Worm (Caenorhabditis elegans) whole organism, L1 larva: ENCODE measurements around the gene T15H9.5.
A peak's percentile ranks its signal among the peaks of the same experiment; 100 is the strongest.

ENCODE experiments used
- C04F5.9 ChIP-seq: sonication (generic microtip); optimal IDR thresholded peaks from 2 replicates; lab custom pipeline; 2016; ENCODE audit warnings: missing genetic modification characterization, missing compliant biosample characterization
- Y116A8C.19 ChIP-seq: sonication (generic microtip); optimal IDR thresholded peaks from 2 replicates; lab custom pipeline; 2016; ENCODE audit warnings: missing compliant biosample characterization, missing genetic modification characterization, borderline replicate concordance
- aha-1 ChIP-seq: fragments of 150-350 bp; optimal IDR thresholded peaks from 2 replicates; lab custom pipeline; 2014; ENCODE audit warnings: missing biosample characterization, missing genetic modification characterization
- aly-2 ChIP-seq: fragments of 150-350 bp; optimal IDR thresholded peaks from 2 replicates; lab custom pipeline; 2014; ENCODE audit warnings: missing biosample characterization, missing genetic modification characterization
- blmp-1 ChIP-seq: fragments of 150-350 bp; optimal IDR thresholded peaks from 2 replicates; lab custom pipeline; 2014; ENCODE audit warnings: missing biosample characterization, missing genetic modification characterization
- ceh-63 ChIP-seq: fragments of 200-800 bp; sonication (Bioruptor generic); optimal IDR thresholded peaks from 2 replicates; lab custom pipeline; 2018; ENCODE audit warnings: mild to moderate bottlenecking, missing genetic modification characterization, missing compliant biosample characterization
- ceh-82 ChIP-seq, 3 experiments: fragments of 150-350 bp in 1 of 3; sonication (generic microtip) in 2 of 3; optimal IDR thresholded peaks; 2 replicates each; lab custom pipeline; 2014 to 2017; ENCODE audit warnings: missing biosample characterization in 3 of 3, missing genetic modification characterization in 3 of 3
- ceh-88 ChIP-seq: fragments of 200-800 bp; sonication (Bioruptor generic); IDR thresholded peaks from 2 replicates; pipeline ENCODE4 v1.3.6; 2022; ENCODE audit warnings: missing genetic modification characterization, missing compliant biosample characterization
- ceh-90 ChIP-seq: sonication (generic microtip); optimal IDR thresholded peaks from 2 replicates; lab custom pipeline; 2016; ENCODE audit warnings: missing genetic modification characterization, missing compliant biosample characterization
- dpl-1 ChIP-seq, 3 experiments: fragments of 150-350 bp in 2 of 3; sonication (generic microtip) in 1 of 3; optimal IDR thresholded peaks; 2 replicates each; lab custom pipeline; 2014 to 2017; ENCODE audit warnings: missing biosample characterization in 3 of 3, missing genetic modification characterization in 3 of 3, missing genetic modification reagents in 3 of 3
- dsc-1 ChIP-seq: sonication (generic microtip); optimal IDR thresholded peaks from 2 replicates; lab custom pipeline; 2016; ENCODE audit warnings: mild to moderate bottlenecking, missing genetic modification characterization, missing compliant biosample characterization
- efl-1 ChIP-seq, 4 experiments: fragments of 150-350 bp; optimal IDR thresholded peaks in 3 of 4; peaks in 1 of 4; 1 replicate in 1 of 4; 2 replicates in 3 of 4; lab custom pipeline; 2014; ENCODE audit warnings: missing biosample characterization in 2 of 4, missing genetic modification characterization in 2 of 4, missing genetic modification reagents in 2 of 4
- efl-3 ChIP-seq: fragments of 200-800 bp; sonication (Bioruptor generic); optimal IDR thresholded peaks from 2 replicates; lab custom pipeline; 2018; ENCODE audit warnings: mild to moderate bottlenecking, missing genetic modification characterization, missing compliant biosample characterization
- egl-13 ChIP-seq: sonication (generic microtip); optimal IDR thresholded peaks from 2 replicates; lab custom pipeline; 2016; ENCODE audit warnings: missing genotype, missing genetic modification reagents, missing genetic modification characterization, missing compliant biosample characterization
- fkh-4 ChIP-seq: sonication (generic microtip); optimal IDR thresholded peaks from 2 replicates; lab custom pipeline; 2016; ENCODE audit warnings: missing compliant biosample characterization, missing genetic modification characterization, borderline replicate concordance
- fkh-8 ChIP-seq: sonication (generic microtip); optimal IDR thresholded peaks from 2 replicates; lab custom pipeline; 2016; ENCODE audit warnings: mild to moderate bottlenecking, missing genetic modification characterization, missing compliant biosample characterization
- fos-1 ChIP-seq: fragments of 150-350 bp; optimal IDR thresholded peaks from 2 replicates; lab custom pipeline; 2014; ENCODE audit warnings: missing biosample characterization, missing genetic modification characterization
- irx-1 ChIP-seq: sonication (generic microtip); optimal IDR thresholded peaks from 2 replicates; lab custom pipeline; 2016; ENCODE audit warnings: missing genetic modification characterization, missing compliant biosample characterization
- isw-1 ChIP-seq: fragments of 200-800 bp; sonication (Bioruptor generic); IDR thresholded peaks from 2 replicates; pipeline ENCODE4 v1.3.6; 2022; ENCODE audit warnings: missing genetic modification characterization, missing compliant biosample characterization
- lin-14 ChIP-seq: fragments of 200-800 bp; sonication (Bioruptor generic); optimal IDR thresholded peaks from 2 replicates; lab custom pipeline; 2018; ENCODE audit warnings: mild to moderate bottlenecking, missing genetic modification characterization, moderate library complexity, missing compliant biosample characterization
- lin-15B ChIP-seq: fragments of 150-350 bp; sonication (generic microtip); optimal IDR thresholded peaks from 3 replicates; lab custom pipeline; 2014; ENCODE audit warnings: missing biosample characterization, missing genetic modification characterization
- lin-35 ChIP-seq, 2 experiments: fragments of 150-350 bp; optimal IDR thresholded peaks; 2 replicates each; lab custom pipeline; 2014; ENCODE audit warnings: missing biosample characterization in 2 of 2, missing genetic modification characterization in 2 of 2, missing genetic modification reagents in 2 of 2
- lin-39 ChIP-seq: fragments of 150-350 bp; optimal IDR thresholded peaks from 2 replicates; lab custom pipeline; 2014; ENCODE audit warnings: missing biosample characterization, missing genetic modification reagents, missing genetic modification characterization
- lir-3 ChIP-seq: sonication (generic microtip); optimal IDR thresholded peaks from 2 replicates; lab custom pipeline; 2016; ENCODE audit warnings: mild to moderate bottlenecking, missing genetic modification characterization, moderate library complexity, missing compliant biosample characterization; ENCODE audit not compliant: poor library complexity
- lsy-2 ChIP-seq, 2 experiments: fragments of 150-350 bp; optimal IDR thresholded peaks; 2 replicates each; lab custom pipeline; 2014; ENCODE audit warnings: missing biosample characterization in 2 of 2, missing genetic modification characterization in 2 of 2
- mab-9 ChIP-seq: fragments of 200-800 bp; sonication (Bioruptor generic); IDR thresholded peaks from 2 replicates; pipeline ENCODE4 v1.3.6; 2022; ENCODE audit warnings: missing genetic modification reagents, missing genetic modification characterization, missing compliant biosample characterization
- mdl-1 ChIP-seq, 2 experiments: fragments of 150-350 bp; optimal IDR thresholded peaks; 2 replicates each; lab custom pipeline; 2014 to 2017; ENCODE audit warnings: missing biosample characterization in 2 of 2, missing genetic modification characterization in 2 of 2, inconsistent platforms in 1 of 2
- mep-1 ChIP-seq: fragments of 150-350 bp; optimal IDR thresholded peaks from 2 replicates; lab custom pipeline; 2014; ENCODE audit warnings: missing biosample characterization, missing genetic modification characterization
- nhr-11 ChIP-seq: fragments of 150-350 bp; optimal IDR thresholded peaks from 2 replicates; lab custom pipeline; 2014; ENCODE audit warnings: missing biosample characterization, missing genetic modification characterization
- nhr-71 ChIP-seq: sonication (generic microtip); optimal IDR thresholded peaks from 2 replicates; lab custom pipeline; 2016; ENCODE audit warnings: mild to moderate bottlenecking, missing genetic modification characterization, moderate library complexity, missing compliant biosample characterization
- nhr-76 ChIP-seq: sonication (generic microtip); optimal IDR thresholded peaks from 2 replicates; lab custom pipeline; 2017; ENCODE audit warnings: missing biosample characterization, missing genetic modification characterization
- nhr-77 ChIP-seq: fragments of 150-350 bp; optimal IDR thresholded peaks from 2 replicates; lab custom pipeline; 2014; ENCODE audit warnings: missing biosample characterization, missing genetic modification characterization
- nhr-84 ChIP-seq: sonication (generic microtip); optimal IDR thresholded peaks from 2 replicates; lab custom pipeline; 2017; ENCODE audit warnings: missing biosample characterization, missing genetic modification characterization
- pqm-1 ChIP-seq: sonication (generic microtip); optimal IDR thresholded peaks from 3 replicates; lab custom pipeline; 2017; ENCODE audit warnings: missing biosample characterization, missing genetic modification characterization
- rnt-1 ChIP-seq: sonication (generic microtip); optimal IDR thresholded peaks from 2 replicates; lab custom pipeline; 2016; ENCODE audit warnings: mild to moderate bottlenecking, missing genetic modification characterization, moderate library complexity, missing compliant biosample characterization
- skn-1 ChIP-seq: fragments of 150-350 bp; optimal IDR thresholded peaks from 2 replicates; lab custom pipeline; 2014; ENCODE audit warnings: missing biosample characterization, missing genetic modification characterization
- snu-23 ChIP-seq: sonication (generic microtip); optimal IDR thresholded peaks from 2 replicates; lab custom pipeline; 2016; ENCODE audit warnings: missing genetic modification characterization, missing compliant biosample characterization
- sox-4 ChIP-seq: sonication (generic microtip); optimal IDR thresholded peaks from 2 replicates; lab custom pipeline; 2016; ENCODE audit warnings: missing genetic modification characterization, missing compliant biosample characterization
- sptf-1 ChIP-seq: fragments of 150-350 bp; optimal IDR thresholded peaks from 2 replicates; lab custom pipeline; 2014; ENCODE audit warnings: missing biosample characterization, missing genetic modification characterization
- sup-37 ChIP-seq: fragments of 200-800 bp; sonication (Bioruptor generic); optimal IDR thresholded peaks from 2 replicates; lab custom pipeline; 2018; ENCODE audit warnings: mild to moderate bottlenecking, missing genetic modification characterization, missing compliant biosample characterization
- tbx-2 ChIP-seq: sonication (generic microtip); optimal IDR thresholded peaks from 2 replicates; lab custom pipeline; 2016; ENCODE audit warnings: missing genetic modification characterization, missing compliant biosample characterization
- tlp-1 ChIP-seq: fragments of 150-350 bp; optimal IDR thresholded peaks from 2 replicates; lab custom pipeline; 2014; ENCODE audit warnings: missing biosample characterization, missing genetic modification characterization
- unc-30 ChIP-seq: sonication (generic microtip); optimal IDR thresholded peaks from 2 replicates; lab custom pipeline; 2017; ENCODE audit warnings: missing biosample characterization, missing genetic modification characterization
- unc-86 ChIP-seq: sonication (generic microtip); optimal IDR thresholded peaks from 2 replicates; lab custom pipeline; 2016; ENCODE audit warnings: missing genetic modification characterization, missing compliant biosample characterization
- unc-98 ChIP-seq: fragments of 200-800 bp; sonication (Bioruptor generic); IDR thresholded peaks from 2 replicates; pipeline ENCODE4 v1.3.6; 2022; ENCODE audit warnings: missing genetic modification characterization, missing compliant biosample characterization
- vab-15 ChIP-seq: sonication (generic microtip); optimal IDR thresholded peaks from 2 replicates; lab custom pipeline; 2017; ENCODE audit warnings: missing genotype, mild to moderate bottlenecking, missing genetic modification characterization, missing compliant biosample characterization
- zag-1 ChIP-seq: fragments of 150-350 bp; optimal IDR thresholded peaks from 2 replicates; lab custom pipeline; 2014; ENCODE audit warnings: missing biosample characterization, missing genetic modification characterization
- zip-4 ChIP-seq: fragments of 200-800 bp; sonication (Bioruptor generic); optimal IDR thresholded peaks from 2 replicates; lab custom pipeline; 2018; ENCODE audit warnings: mild to moderate bottlenecking, missing genetic modification characterization, moderate library complexity, missing compliant biosample characterization
- ztf-11 ChIP-seq, 2 experiments: sonication (generic microtip); optimal IDR thresholded peaks; 2 replicates each; lab custom pipeline; 2016 to 2017; ENCODE audit warnings: missing genetic modification characterization in 2 of 2, missing biosample characterization in 1 of 2, missing compliant biosample characterization in 1 of 2
- ztf-4 ChIP-seq: fragments of 150-350 bp; optimal IDR thresholded peaks from 2 replicates; lab custom pipeline; 2014; ENCODE audit warnings: missing biosample characterization, missing genetic modification characterization

Gene T15H9.5

ce11 chrII:9566045-9566444 lies 45.2 kb downstream of the T15H9.5 start (continued):
- TF ChIP-seq mab-9 (GFP tag; lab: Robert Waterston, UW) = no peak
- peak; percentile 6 to 53 for TF ChIP-seq lsy-2 (tag; optimal IDR thresholded peaks at IDR 0.05; lab: Kevin White, UChicago)
- TF ChIP-seq ztf-11 (tag; optimal IDR thresholded peaks at IDR 0.05; lab: Kevin White, UChicago) = no peak
- no peak for TF ChIP-seq ceh-90 (tag; lab: Kevin White, UChicago)
- TF ChIP-seq aly-2 = no peak
- TF ChIP-seq ceh-63 (GFP tag; lab: Kevin White, UChicago) = no peak
- no peak for TF ChIP-seq isw-1 (GFP tag; lab: Robert Waterston, UW)
- no peak for TF ChIP-seq irx-1 (tag; lab: Kevin White, UChicago)
- no peak for TF ChIP-seq Y116A8C.19
- TF ChIP-seq nhr-11 (tag; lab: Kevin White, UChicago) = no peak
- no peak for TF ChIP-seq unc-30
- TF ChIP-seq sup-37 (GFP tag; lab: Kevin White, UChicago) = no peak
- TF ChIP-seq fkh-4 = no peak
- no peak for TF ChIP-seq lir-3 (tag; lab: Kevin White, UChicago)
- no peak for TF ChIP-seq unc-98 (GFP tag; lab: Robert Waterston, UW)
- TF ChIP-seq nhr-71 (tag; lab: Kevin White, UChicago) = peak; percentile 55
- peak; percentile 50 for TF ChIP-seq lin-14 (GFP tag; lab: Kevin White, UChicago)
- no peak for TF ChIP-seq unc-86 (tag; lab: Kevin White, UChicago)
- no peak for TF ChIP-seq blmp-1 (tag; lab: Kevin White, UChicago)
- TF ChIP-seq ztf-4 = no peak
- peak; percentile 17 for TF ChIP-seq nhr-77 (tag; lab: Kevin White, UChicago)
- peak; percentile 11 to 54 for TF ChIP-seq lin-35 (GFP tag; optimal IDR thresholded peaks at IDR 0.05; lab: Kevin White, UChicago)
- no peak for TF ChIP-seq zip-4 (GFP tag; lab: Kevin White, UChicago)
- no peak for TF ChIP-seq lin-39 (tag; lab: Kevin White, UChicago)
- peak; percentile 53 for TF ChIP-seq snu-23 (GFP tag; lab: Kevin White, UChicago)

ce11 chrII:9560895-9561294 lies 50.4 kb downstream of the T15H9.5 start:
- TF ChIP-seq fkh-4 (no peak), skn-1 (no peak), pqm-1 (tag; lab: Kevin White, UChicago) (no peak), efl-3 (GFP tag; lab: Kevin White, UChicago) (no peak), zag-1 (tag; lab: Kevin White, UChicago) (no peak), mep-1 (tag; lab: Kevin White, UChicago) (peak; percentile 47), dsc-1 (no peak), tlp-1 (tag; lab: Kevin White, UChicago) (no peak), egl-13 (no peak), ceh-63 (GFP tag; lab: Kevin White, UChicago) (no peak), ztf-4 (no peak), blmp-1 (tag; lab: Kevin White, UChicago) (peak; percentile 15), fkh-8 (tag; lab: Kevin White, UChicago) (no peak), unc-86 (tag; lab: Kevin White, UChicago) (no peak), sox-4 (no peak), nhr-84 (tag; lab: Kevin White, UChicago) (no peak), lin-14 (GFP tag; lab: Kevin White, UChicago) (peak; percentile 72), mdl-1 (tag; optimal IDR thresholded peaks at IDR 0.05; lab: Kevin White, UChicago) (no peak), vab-15 (no peak), fos-1 (tag; lab: Kevin White, UChicago) (no peak), ceh-82 (tag; optimal IDR thresholded peaks at IDR 0.05; lab: Kevin White, UChicago) (no peak), efl-1 (optimal IDR thresholded peaks at IDR 0.05; lab: Kevin White, UChicago) (no peak), efl-1 (GFP tag; optimal IDR thresholded peaks at IDR 0.05 in 1 of 2; lab: Kevin White, UChicago) (peak in 1 of 2 experiments; percentile 56), snu-23 (GFP tag; lab: Kevin White, UChicago) (peak; percentile 60), ceh-90 (tag; lab: Kevin White, UChicago) (no peak), sptf-1 (tag; lab: Kevin White, UChicago) (no peak), lin-15B (tag; lab: Kevin White, UChicago) (no peak), isw-1 (GFP tag; lab: Robert Waterston, UW) (no peak), C04F5.9 (tag; lab: Kevin White, UChicago) (no peak), unc-30 (no peak), dpl-1 (GFP tag; optimal IDR thresholded peaks at IDR 0.05; lab: Kevin White, UChicago) (no peak), nhr-76 (tag; lab: Kevin White, UChicago) (no peak), tbx-2 (tag; lab: Kevin White, UChicago) (peak; percentile 12), lin-39 (tag; lab: Kevin White, UChicago) (no peak), aha-1 (no peak), Y116A8C.19 (no peak), rnt-1 (tag; lab: Kevin White, UChicago) (no peak), ceh-88 (GFP tag; lab: Robert Waterston, UW) (no peak), irx-1 (tag; lab: Kevin White, UChicago) (no peak)
